Fruit fly (Drosophila melanogaster) whole organism, prepupa: ENCODE data around the gene mip130.

Experiments used
- Blimp-1 ChIP-seq: fragments of 200-800 bp; sonication (Bioruptor generic); optimal IDR thresholded peaks from 3 replicates; lab custom pipeline; 2017; ENCODE audit warnings: missing biosample characterization, missing genetic modification characterization, mild to moderate bottlenecking, moderate library complexity, missing genetic modification reagents
- CG10631 ChIP-seq: fragments of 200-800 bp; sonication (Bioruptor generic); optimal IDR thresholded peaks from 2 replicates; lab custom pipeline; 2016; ENCODE audit warnings: missing biosample characterization, missing genetic modification characterization
- CG15336 ChIP-seq: fragments of 200-800 bp; sonication (Bioruptor generic); IDR thresholded peaks from 2 replicates; pipeline ENCODE4 v1.3.6; 2022; ENCODE audit warnings: missing biosample characterization, missing genetic modification characterization
- CG16779 ChIP-seq: fragments of 200-800 bp; sonication (Bioruptor generic); optimal IDR thresholded peaks from 3 replicates; lab custom pipeline; 2017; ENCODE audit warnings: missing biosample characterization, mild to moderate bottlenecking, missing genetic modification characterization
- CG31627 ChIP-seq: fragments of 200-800 bp; sonication (Bioruptor generic); optimal IDR thresholded peaks from 3 replicates; lab custom pipeline; 2016; ENCODE audit warnings: missing biosample characterization, missing genetic modification characterization
- CG4318 ChIP-seq: fragments of 200-800 bp; sonication (Bioruptor generic); optimal IDR thresholded peaks from 3 replicates; lab custom pipeline; 2017; ENCODE audit warnings: missing biosample characterization, mild to moderate bottlenecking, missing genetic modification characterization
- CG6163 ChIP-seq: fragments of 200-800 bp; sonication (Bioruptor generic); IDR thresholded peaks from 3 replicates; pipeline ENCODE4 v1.3.6; 2022; ENCODE audit warnings: missing biosample characterization, missing genetic modification characterization
- CG6276 ChIP-seq: fragments of 200-800 bp; sonication (Bioruptor generic); optimal IDR thresholded peaks from 2 replicates; lab custom pipeline; 2017; ENCODE audit warnings: missing biosample characterization, mild to moderate bottlenecking, missing genetic modification characterization
- CG6808 ChIP-seq: fragments of 200-800 bp; sonication (Bioruptor generic); optimal IDR thresholded peaks from 3 replicates; lab custom pipeline; 2017; ENCODE audit warnings: missing biosample characterization, missing genetic modification characterization, mild to moderate bottlenecking, moderate library complexity, missing genetic modification reagents
- CG6854 ChIP-seq: fragments of 200-800 bp; sonication (Bioruptor generic); optimal IDR thresholded peaks from 2 replicates; lab custom pipeline; 2017; ENCODE audit warnings: missing biosample characterization, mild to moderate bottlenecking, missing genetic modification characterization
- CG7368 ChIP-seq: fragments of 200-800 bp; sonication (Bioruptor generic); optimal IDR thresholded peaks from 3 replicates; lab custom pipeline; 2016; ENCODE audit warnings: missing biosample characterization, missing genetic modification characterization
- CG8119 ChIP-seq: fragments of 200-800 bp; sonication (Bioruptor generic); IDR thresholded peaks from 3 replicates; pipeline ENCODE4 v1.3.6; 2022; ENCODE audit warnings: missing biosample characterization, missing genetic modification characterization
- CG8319 ChIP-seq: fragments of 200-800 bp; sonication (Bioruptor generic); optimal IDR thresholded peaks from 3 replicates; lab custom pipeline; 2016; ENCODE audit warnings: missing biosample characterization, missing genetic modification characterization
- CG8632 ChIP-seq: fragments of 200-800 bp; sonication (Bioruptor generic); optimal IDR thresholded peaks from 3 replicates; lab custom pipeline; 2016; ENCODE audit warnings: missing biosample characterization, missing genetic modification characterization
- Eip75B ChIP-seq: fragments of 200-800 bp; sonication (Bioruptor generic); optimal IDR thresholded peaks from 3 replicates; lab custom pipeline; 2016; ENCODE audit warnings: missing biosample characterization, missing genetic modification characterization
- Eip78C ChIP-seq: fragments of 200-800 bp; sonication (Bioruptor generic); peaks from one replicate; lab custom pipeline; 2016; ENCODE audit warnings: missing biosample characterization, missing genetic modification characterization
- Eip93F ChIP-seq: fragments of 200-800 bp; sonication (Bioruptor generic); optimal IDR thresholded peaks from 2 replicates; lab custom pipeline; 2016; ENCODE audit warnings: missing biosample characterization, mild to moderate bottlenecking, missing genetic modification characterization
- Ets96B ChIP-seq: fragments of 200-800 bp; optimal IDR thresholded peaks from 2 replicates; lab custom pipeline; 2019; ENCODE audit warnings: missing biosample characterization, mild to moderate bottlenecking, missing genetic modification characterization, moderate library complexity
- Hr4 ChIP-seq: fragments of 200-800 bp; sonication (Bioruptor generic); optimal IDR thresholded peaks from 3 replicates; lab custom pipeline; 2016; ENCODE audit warnings: missing biosample characterization, missing genetic modification characterization
- Met ChIP-seq: fragments of 200-800 bp; sonication (Bioruptor generic); optimal IDR thresholded peaks from 3 replicates; lab custom pipeline; 2016; ENCODE audit warnings: missing biosample characterization, missing genetic modification characterization
- OdsH ChIP-seq: fragments of 200-800 bp; sonication (Bioruptor generic); optimal IDR thresholded peaks from 3 replicates; lab custom pipeline; 2016; ENCODE audit warnings: missing biosample characterization, missing genetic modification characterization
- Smox ChIP-seq: fragments of 200-800 bp; sonication (Bioruptor generic); optimal IDR thresholded peaks from 3 replicates; lab custom pipeline; 2016; ENCODE audit warnings: missing biosample characterization, missing genetic modification characterization
- acj6 ChIP-seq: fragments of 200-800 bp; sonication (Bioruptor generic); optimal IDR thresholded peaks from 3 replicates; lab custom pipeline; 2016; ENCODE audit warnings: missing biosample characterization, missing genetic modification characterization
- eg ChIP-seq: fragments of 200-800 bp; sonication (Bioruptor generic); IDR thresholded peaks from 3 replicates; pipeline ENCODE4 v1.3.6; 2022; ENCODE audit warnings: missing biosample characterization, missing genetic modification characterization
- esn ChIP-seq: fragments of 200-800 bp; sonication (Bioruptor generic); optimal IDR thresholded peaks from 2 replicates; lab custom pipeline; 2016; ENCODE audit warnings: missing biosample characterization, mild to moderate bottlenecking, missing genetic modification characterization, moderate library complexity
- fd85E ChIP-seq: fragments of 200-800 bp; sonication (Bioruptor generic); optimal IDR thresholded peaks from 3 replicates; lab custom pipeline; 2016; ENCODE audit warnings: missing biosample characterization, missing genetic modification characterization
- fkh ChIP-seq: fragments of 200-800 bp; sonication (Bioruptor generic); optimal IDR thresholded peaks from 3 replicates; lab custom pipeline; 2017; ENCODE audit warnings: missing biosample characterization, mild to moderate bottlenecking, missing genetic modification characterization, moderate library complexity
- lz ChIP-seq: fragments of 200-800 bp; sonication (Bioruptor generic); optimal IDR thresholded peaks from 3 replicates; lab custom pipeline; 2016; ENCODE audit warnings: missing biosample characterization, missing genetic modification characterization
- pdm3 ChIP-seq: fragments of 200-800 bp; sonication (Bioruptor generic); optimal IDR thresholded peaks from 3 replicates; lab custom pipeline; 2016; ENCODE audit warnings: missing biosample characterization, missing genetic modification characterization
- salr ChIP-seq, 2 experiments: fragments of 200-800 bp; sonication (Bioruptor generic); optimal IDR thresholded peaks; 3 replicates each; lab custom pipeline; 2016 to 2018; ENCODE audit warnings: missing biosample characterization in 2 of 2, missing genetic modification characterization in 2 of 2, mild to moderate bottlenecking in 1 of 2
- spab ChIP-seq: fragments of 200-800 bp; sonication (Bioruptor generic); optimal IDR thresholded peaks from 2 replicates; lab custom pipeline; 2017; ENCODE audit warnings: missing biosample characterization, mild to moderate bottlenecking, missing genetic modification characterization, missing genetic modification reagents
- ss ChIP-seq, 2 experiments: fragments of 200-800 bp; sonication (Bioruptor generic); optimal IDR thresholded peaks; 2 replicates in 1 of 2; 3 replicates in 1 of 2; lab custom pipeline; 2017 to 2018; ENCODE audit warnings: mild to moderate bottlenecking in 2 of 2, missing biosample characterization in 2 of 2, missing genetic modification characterization in 2 of 2, moderate library complexity in 1 of 2
- svp ChIP-seq: fragments of 200-800 bp; sonication (Bioruptor generic); peaks from one replicate; lab custom pipeline; 2016; ENCODE audit warnings: missing biosample characterization, missing genetic modification characterization
- topi ChIP-seq: fragments of 200-800 bp; sonication (Bioruptor generic); optimal IDR thresholded peaks from 3 replicates; lab custom pipeline; 2016; ENCODE audit warnings: missing biosample characterization, missing genetic modification characterization

mip130 gene

dm6 chrX:1861620-1862184 lies 46.3 kb upstream of the mip130 start, which contains the start of gene deltaCOP (continued):
- TF ChIP-seq lz (GFP tag; lab: Kevin White, UChicago) = peak; percentile 91
- no peak for TF ChIP-seq Hr4 (GFP tag; lab: Kevin White, UChicago)
- TF ChIP-seq fd85E (GFP tag; lab: Kevin White, UChicago) = no peak
- peak; percentile 72 for TF ChIP-seq Ets96B (tag; lab: Kevin White, UChicago)
- peak; percentile 16 for TF ChIP-seq CG6854 (GFP tag; lab: Kevin White, UChicago)
- peak; percentile 92 for TF ChIP-seq esn (GFP tag; lab: Kevin White, UChicago)
- peak; percentile 73; the same call in 2 of the 3 replicates for TF ChIP-seq CG8119 (GFP tag; lab: Robert Waterston, UW)
- TF ChIP-seq spab = no peak
- peak; percentile 70 for TF ChIP-seq CG8319 (GFP tag; lab: Kevin White, UChicago)
- peak in 1 of 2 experiments; percentile 80 for TF ChIP-seq ss (GFP tag; optimal IDR thresholded peaks at IDR 0.05; lab: Kevin White, UChicago)
- no peak for TF ChIP-seq fkh
- peak; percentile 90 for TF ChIP-seq topi (GFP tag; lab: Kevin White, UChicago)
- TF ChIP-seq CG10631 (GFP tag; lab: Kevin White, UChicago) = no peak
- no peak for TF ChIP-seq CG6276
- TF ChIP-seq salr (GFP tag; optimal IDR thresholded peaks at IDR 0.05; lab: Kevin White, UChicago) = no peak
- peak; percentile 82 for TF ChIP-seq CG6163 (GFP tag; lab: Robert Waterston, UW)

- TF ChIP-seq svp = no peak
- TF ChIP-seq CG8632 (GFP tag; lab: Kevin White, UChicago) = no peak
- TF ChIP-seq Hr4 (GFP tag; lab: Kevin White, UChicago) = no peak
- no peak for TF ChIP-seq acj6 (GFP tag; lab: Kevin White, UChicago)
- no peak for TF ChIP-seq Eip93F (GFP tag; lab: Kevin White, UChicago)
- TF ChIP-seq CG31627 (GFP tag; lab: Kevin White, UChicago) = no peak
- TF ChIP-seq Met (GFP tag; lab: Kevin White, UChicago) = no peak
- no peak for TF ChIP-seq CG4318 (GFP tag; lab: Kevin White, UChicago)
- TF ChIP-seq, all 60 proteins: peak for 0
These were observed 42.4 kb upstream of the mip130 start, which contains the start of the genes Gcna and MED18 for dm6 chrX:1865673-1866072. Gene Gcna, minus strand, starts transcription at chrX:1865835. Gene MED18, plus strand, starts transcription at chrX:1865909.

DNA sequence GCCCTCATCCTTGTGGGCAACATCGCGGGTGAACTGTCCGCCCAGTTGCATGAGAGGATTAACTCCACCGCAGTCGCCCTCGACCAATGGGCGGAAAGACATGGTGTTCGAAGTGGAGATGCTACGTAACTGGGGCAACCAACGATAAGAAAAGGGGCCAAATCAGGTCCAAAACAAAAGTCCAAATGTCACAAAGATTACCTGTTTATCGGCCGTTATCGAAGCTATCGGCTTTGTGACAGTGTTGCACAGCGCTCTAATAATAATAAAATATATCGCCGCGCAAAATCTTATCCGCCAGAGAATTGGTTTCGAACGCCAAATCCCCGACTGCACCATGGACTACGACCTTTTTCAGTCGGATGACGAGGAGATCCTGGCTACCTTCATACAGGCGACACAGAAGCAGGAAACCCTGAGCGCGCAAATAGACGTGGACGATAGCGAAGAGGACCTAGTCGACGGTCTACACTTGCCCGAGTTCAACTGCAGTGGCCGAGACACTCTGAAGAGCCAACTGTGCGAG lies 39.4 kb upstream of the mip130 start, which contains the start of the genes CG14803 and Pex5:
Gene CG14803, plus strand, starts transcription at position 285 of the 526 bp plus-strand sequence.
Gene Pex5, minus strand, starts transcription at position 476 of the 526 bp plus-strand sequence.
- TF ChIP-seq esn (GFP tag; lab: Kevin White, UChicago) (peak; percentile 20), CG16779 (no peak), eg (GFP tag; lab: Robert Waterston, UW) (no peak), svp (peak; percentile 92), Eip78C (peak; percentile 26), Smox (GFP tag; lab: Kevin White, UChicago) (no peak), Eip75B (GFP tag; lab: Kevin White, UChicago) (no peak)

DNA sequence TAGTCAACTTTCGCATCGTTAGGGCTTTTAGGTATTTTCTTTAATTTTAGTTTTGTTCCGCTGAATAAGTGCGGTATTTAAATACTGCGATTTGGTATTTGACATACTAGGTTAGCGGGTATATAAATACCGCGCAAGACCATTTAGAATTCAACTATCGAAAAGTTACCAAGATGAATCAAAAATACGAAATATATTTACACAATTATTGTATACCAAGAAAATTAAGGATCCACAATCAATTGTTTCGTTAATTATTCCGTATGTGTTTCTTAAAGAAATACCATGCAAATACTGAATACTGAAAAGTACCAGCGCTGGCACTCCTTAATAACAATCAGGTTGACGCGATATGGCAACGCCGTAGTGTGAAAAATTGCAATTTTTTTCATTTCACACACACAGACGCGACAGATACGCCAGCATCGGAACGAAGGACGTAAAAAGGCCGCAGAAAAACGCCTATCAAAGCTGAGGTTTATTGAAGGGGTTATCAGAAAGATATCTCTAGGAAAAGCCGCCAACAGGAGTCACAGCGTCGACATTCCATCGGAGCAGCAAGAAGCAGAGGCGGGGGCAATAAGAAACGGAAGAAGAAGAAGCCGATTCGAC lies 34.4 kb upstream of the mip130 start, which contains the start of the genes Pgam5 and Vps26:
Gene Pgam5, minus strand, starts transcription at position 51 of the 612 bp plus-strand sequence.
Gene Vps26, plus strand, starts transcription at position 339 of the 612 bp plus-strand sequence.
- TF ChIP-seq CG31627 (GFP tag; lab: Kevin White, UChicago) (no peak), CG6808 (GFP tag; lab: Kevin White, UChicago) (no peak), Ets96B (tag; lab: Kevin White, UChicago) (no peak), CG15336 (GFP tag; lab: Robert Waterston, UW) (no peak), fd85E (GFP tag; lab: Kevin White, UChicago) (no peak), pdm3 (GFP tag; lab: Kevin White, UChicago) (no peak), CG7368 (GFP tag; lab: Kevin White, UChicago) (no peak), Blimp-1 (no peak), svp (peak; percentile 76), spab (no peak), OdsH (no peak), salr (GFP tag; optimal IDR thresholded peaks at IDR 0.05; lab: Kevin White, UChicago) (no peak), lz (GFP tag; lab: Kevin White, UChicago) (no peak), Eip93F (GFP tag; lab: Kevin White, UChicago) (no peak), Eip78C (peak; percentile 27)
